Fruit fly (Drosophila melanogaster) whole organism, embryonic: ENCODE data around the gene Spc105R.

Experiments used
- Antp ChIP-seq: fragments of 200-800 bp; sonication (Bioruptor generic); optimal IDR thresholded peaks from 3 replicates; lab custom pipeline; 2016; ENCODE audit warnings: missing biosample characterization, missing genetic modification characterization
- CG11093 ChIP-seq: fragments of 200-800 bp; sonication (Bioruptor generic); IDR thresholded peaks from 3 replicates; pipeline ENCODE4 v1.3.6; 2022; ENCODE audit warnings: missing biosample characterization, missing genetic modification characterization
- CG11247 ChIP-seq: fragments of 200-800 bp; sonication (Bioruptor generic); IDR thresholded peaks from 2 replicates; pipeline ENCODE4 v1.3.6; 2022; ENCODE audit warnings: missing biosample characterization, missing genetic modification characterization
- CG12659 ChIP-seq: fragments of 200-800 bp; sonication (Bioruptor generic); optimal IDR thresholded peaks from 3 replicates; lab custom pipeline; 2017; ENCODE audit warnings: mild to moderate bottlenecking, missing biosample characterization, missing genetic modification reagents, missing genetic modification characterization
- CG13123 ChIP-seq: fragments of 200-800 bp; sonication (Bioruptor generic); optimal IDR thresholded peaks from 2 replicates; lab custom pipeline; 2016; ENCODE audit warnings: missing biosample characterization, missing genetic modification characterization
- CG1529 ChIP-seq: fragments of 200-800 bp; sonication (Bioruptor generic); optimal IDR thresholded peaks from 3 replicates; lab custom pipeline; 2018; ENCODE audit warnings: missing biosample characterization, missing genetic modification characterization
- CG15514 ChIP-seq: fragments of 200-800 bp; sonication (Bioruptor generic); optimal IDR thresholded peaks from 3 replicates; lab custom pipeline; 2017; ENCODE audit warnings: missing biosample characterization, missing genetic modification characterization, mild to moderate bottlenecking, moderate library complexity, missing genetic modification reagents
- CG17359 ChIP-seq: fragments of 200-800 bp; sonication (Bioruptor generic); optimal IDR thresholded peaks from 3 replicates; lab custom pipeline; 2018; ENCODE audit warnings: missing biosample characterization, mild to moderate bottlenecking, missing genetic modification characterization, moderate library complexity
- CG2875 ChIP-seq: fragments of 200-800 bp; sonication (Bioruptor generic); optimal IDR thresholded peaks from 2 replicates; lab custom pipeline; 2017; ENCODE audit warnings: missing biosample characterization, mild to moderate bottlenecking, missing genetic modification characterization, missing genetic modification reagents
- CG31224 ChIP-seq: fragments of 200-800 bp; sonication (Bioruptor generic); IDR thresholded peaks from 2 replicates; pipeline ENCODE4 v1.3.6; 2022; ENCODE audit warnings: missing biosample characterization, missing genetic modification characterization
- CG33557 ChIP-seq: fragments of 200-800 bp; sonication (Bioruptor generic); optimal IDR thresholded peaks from 2 replicates; lab custom pipeline; 2019; ENCODE audit warnings: missing biosample characterization, mild to moderate bottlenecking, missing genetic modification characterization, moderate library complexity
- CG3838 ChIP-seq: fragments of 200-800 bp; sonication (Bioruptor generic); optimal IDR thresholded peaks from 3 replicates; lab custom pipeline; 2016; ENCODE audit warnings: missing biosample characterization, missing genetic modification characterization
- CG4282 ChIP-seq: fragments of 200-800 bp; sonication (Bioruptor generic); optimal IDR thresholded peaks from 2 replicates; lab custom pipeline; 2016; ENCODE audit warnings: missing biosample characterization, missing genetic modification characterization
- CG4707 ChIP-seq: fragments of 200-800 bp; sonication (Bioruptor generic); optimal IDR thresholded peaks from 2 replicates; lab custom pipeline; 2018; ENCODE audit warnings: missing biosample characterization, mild to moderate bottlenecking, missing genetic modification characterization, moderate library complexity
- CG5245 ChIP-seq: fragments of 200-800 bp; sonication (Bioruptor generic); optimal IDR thresholded peaks from 3 replicates; lab custom pipeline; 2016; ENCODE audit warnings: missing biosample characterization, missing genetic modification characterization
- CG5953 ChIP-seq: fragments of 200-800 bp; sonication (Bioruptor generic); IDR thresholded peaks from 2 replicates; pipeline ENCODE4 v1.3.6; 2022; ENCODE audit warnings: missing biosample characterization, missing genetic modification characterization
- CG6791 ChIP-seq: fragments of 200-800 bp; sonication (Bioruptor generic); IDR thresholded peaks from 3 replicates; pipeline ENCODE4 v1.3.6; 2022; ENCODE audit warnings: missing biosample characterization, missing genetic modification characterization; ENCODE audit not compliant: partially characterized antibody
- CG7556 ChIP-seq: fragments of 200-800 bp; sonication (Bioruptor generic); optimal IDR thresholded peaks from 2 replicates; lab custom pipeline; 2017; ENCODE audit warnings: missing biosample characterization, mild to moderate bottlenecking, missing genetic modification characterization
- CG7963 ChIP-seq: fragments of 200-800 bp; sonication (Bioruptor generic); IDR thresholded peaks from 3 replicates; pipeline ENCODE4 v1.3.6; 2022; ENCODE audit warnings: missing biosample characterization, missing genetic modification characterization; ENCODE audit not compliant: partially characterized antibody
- CHES-1-like ChIP-seq: fragments of 200-800 bp; sonication (Bioruptor generic); optimal IDR thresholded peaks from 2 replicates; lab custom pipeline; 2016; ENCODE audit warnings: missing biosample characterization, missing genetic modification characterization
- Ets65A ChIP-seq: fragments of 200-800 bp; sonication (Bioruptor generic); peaks from one replicate; lab custom pipeline; 2016; ENCODE audit warnings: missing biosample characterization, missing genetic modification characterization
- Hr78 ChIP-seq, 2 experiments: fragments of 200-800 bp in 1 of 2; fragments of >200 bp in 1 of 2; sonication (Bioruptor generic) in 1 of 2; optimal IDR thresholded peaks; 2 replicates each; lab custom pipeline; 2017 to 2019; ENCODE audit warnings: missing biosample characterization in 2 of 2, missing genetic modification characterization in 2 of 2, mild to moderate bottlenecking in 1 of 2, moderate library complexity in 1 of 2
- Kr ChIP-seq: fragments of 200-800 bp; sonication (Bioruptor generic); optimal IDR thresholded peaks from 2 replicates; lab custom pipeline; 2017; ENCODE audit warnings: missing biosample characterization, mild to moderate bottlenecking, missing genetic modification characterization
- Max ChIP-seq: fragments of 200-800 bp; sonication (Bioruptor generic); optimal IDR thresholded peaks from 2 replicates; lab custom pipeline; 2016; ENCODE audit warnings: missing biosample characterization, mild to moderate bottlenecking, missing genetic modification characterization
- Med ChIP-seq: fragments of 200-800 bp; sonication (Bioruptor generic); peaks from one replicate; lab custom pipeline; 2016; ENCODE audit warnings: missing biosample characterization, missing genetic modification characterization, mild to moderate bottlenecking, inconsistent platforms, moderate library complexity
- Rx ChIP-seq: fragments of 200-800 bp; sonication (Bioruptor generic); IDR thresholded peaks from 2 replicates; pipeline ENCODE4 v1.3.6; 2022; ENCODE audit warnings: missing biosample characterization, missing genetic modification characterization
- Sin3A ChIP-seq: fragments of >200 bp; optimal IDR thresholded peaks from 2 replicates; lab custom pipeline; 2018
- Sry-β ChIP-seq: fragments of 200-800 bp; sonication (Bioruptor generic); optimal IDR thresholded peaks from 2 replicates; lab custom pipeline; 2018; ENCODE audit warnings: missing biosample characterization, mild to moderate bottlenecking, missing genetic modification characterization, moderate library complexity
- corto ChIP-seq: fragments of 200-800 bp; sonication (Bioruptor generic); optimal IDR thresholded peaks from 2 replicates; lab custom pipeline; 2016; ENCODE audit warnings: missing biosample characterization, mild to moderate bottlenecking, missing genetic modification characterization, moderate library complexity
- dmrt11E ChIP-seq: fragments of 200-800 bp; sonication (Bioruptor generic); optimal IDR thresholded peaks from 3 replicates; lab custom pipeline; 2018; ENCODE audit warnings: missing biosample characterization, mild to moderate bottlenecking, missing genetic modification characterization, moderate library complexity
- eyg ChIP-seq: fragments of 200-800 bp; sonication (Bioruptor generic); optimal IDR thresholded peaks from 3 replicates; lab custom pipeline; 2016; ENCODE audit warnings: missing biosample characterization, missing genetic modification characterization
- fd64A ChIP-seq: fragments of 200-800 bp; sonication (Bioruptor generic); optimal IDR thresholded peaks from 3 replicates; lab custom pipeline; 2018; ENCODE audit warnings: missing biosample characterization, mild to moderate bottlenecking, missing genetic modification characterization
- fru ChIP-seq: fragments of >200 bp; optimal IDR thresholded peaks from 2 replicates; lab custom pipeline; 2017
- ftz-f1 ChIP-seq: fragments of 200-800 bp; sonication (Bioruptor generic); optimal IDR thresholded peaks from 2 replicates; lab custom pipeline; 2016; ENCODE audit warnings: missing biosample characterization, missing genetic modification characterization
- knrl ChIP-seq: fragments of 200-800 bp; sonication (Bioruptor generic); IDR thresholded peaks from 3 replicates; pipeline ENCODE4 v1.3.6; 2022; ENCODE audit warnings: missing biosample characterization, missing genetic modification characterization; ENCODE audit not compliant: partially characterized antibody
- mam ChIP-seq: fragments of 200-800 bp; sonication (Bioruptor generic); optimal IDR thresholded peaks from 3 replicates; lab custom pipeline; 2016; ENCODE audit warnings: missing biosample characterization, missing genetic modification characterization
- oc ChIP-seq: fragments of 200-800 bp; sonication (Bioruptor generic); optimal IDR thresholded peaks from 2 replicates; lab custom pipeline; 2018; ENCODE audit warnings: missing biosample characterization, mild to moderate bottlenecking, missing genetic modification characterization, moderate library complexity
- pan ChIP-seq, 4 experiments: fragments of >200 bp in 3 of 4; fragments of 200-800 bp in 1 of 4; sonication (Bioruptor generic) in 1 of 4; optimal IDR thresholded peaks in 3 of 4; IDR thresholded peaks in 1 of 4; 2 replicates each; pipeline versions ENCODE4 v1.3.6 to Lab custom; 2017 to 2022; ENCODE audit warnings: missing biosample characterization in 2 of 4, missing genetic modification characterization in 2 of 4, mixed read lengths in 1 of 4
- repo ChIP-seq: fragments of 200-800 bp; sonication (Bioruptor generic); optimal IDR thresholded peaks from 2 replicates; lab custom pipeline; 2016; ENCODE audit warnings: missing biosample characterization, missing genetic modification characterization
- sima ChIP-seq: fragments of 200-800 bp; sonication (Bioruptor generic); optimal IDR thresholded peaks from 2 replicates; lab custom pipeline; 2016; ENCODE audit warnings: missing biosample characterization, missing genetic modification characterization
- sisA ChIP-seq: fragments of 200-800 bp; sonication (Bioruptor generic); IDR thresholded peaks from 2 replicates; pipeline ENCODE4 v1.3.6; 2022; ENCODE audit warnings: missing biosample characterization, missing genetic modification characterization
- slbo ChIP-seq: fragments of 200-800 bp; sonication (Bioruptor generic); IDR thresholded peaks from 2 replicates; pipeline ENCODE4 v1.3.6; 2022; ENCODE audit warnings: missing biosample characterization, missing genetic modification characterization
- slou ChIP-seq: fragments of 200-800 bp; sonication (Bioruptor generic); optimal IDR thresholded peaks from 3 replicates; lab custom pipeline; 2016; ENCODE audit warnings: missing biosample characterization, missing genetic modification characterization
- sob ChIP-seq: fragments of 200-800 bp; sonication (Bioruptor generic); IDR thresholded peaks from 2 replicates; pipeline ENCODE4 v1.3.6; 2022; ENCODE audit warnings: missing biosample characterization, missing genetic modification characterization
- sqz ChIP-seq: fragments of 200-800 bp; sonication (Bioruptor generic); optimal IDR thresholded peaks from 3 replicates; lab custom pipeline; 2018; ENCODE audit warnings: missing biosample characterization, mild to moderate bottlenecking, missing genetic modification characterization
- sr ChIP-seq: fragments of 200-800 bp; sonication (Bioruptor generic); IDR thresholded peaks from 3 replicates; pipeline ENCODE4 v1.3.6; 2022; ENCODE audit warnings: missing biosample characterization, missing genetic modification characterization
- usp ChIP-seq: fragments of >200 bp; optimal IDR thresholded peaks from 2 replicates; lab custom pipeline; 2017; ENCODE audit warnings: missing biosample characterization, missing genetic modification characterization
- vnd ChIP-seq: fragments of 200-800 bp; sonication (Bioruptor generic); IDR thresholded peaks from 3 replicates; pipeline ENCODE4 v1.3.6; 2022; ENCODE audit warnings: missing biosample characterization, missing genetic modification characterization; ENCODE audit not compliant: partially characterized antibody
- zf30C ChIP-seq: fragments of 200-800 bp; sonication (Bioruptor generic); optimal IDR thresholded peaks from 3 replicates; lab custom pipeline; 2018; ENCODE audit warnings: missing biosample characterization, mild to moderate bottlenecking, missing genetic modification characterization
- zfh2 ChIP-seq: fragments of 200-800 bp; sonication (Bioruptor generic); optimal IDR thresholded peaks from 2 replicates; lab custom pipeline; 2016; ENCODE audit warnings: missing biosample characterization, missing genetic modification characterization

The Spc105R gene

dm6 chr3L:20841465-20842109, 41.4 kb downstream of the Spc105R start, which contains the start of the genes CSN3 and CG11456 (continued):
- TF ChIP-seq CG7556 (GFP tag; lab: Kevin White, UChicago): no peak
- TF ChIP-seq CHES-1-like (GFP tag; lab: Kevin White, UChicago): peak; percentile 54
- no peak for TF ChIP-seq CG11093 (GFP tag; lab: Robert Waterston, UW)
- TF ChIP-seq CG12659 (GFP tag; lab: Kevin White, UChicago): peak; percentile 79
- peak; percentile 76 for TF ChIP-seq mam
- TF ChIP-seq CG5245 (GFP tag; lab: Kevin White, UChicago): peak; percentile 34
- TF ChIP-seq Sin3A (lab: Kevin White, UChicago): peak; percentile 36
- TF ChIP-seq knrl: peak; percentile 68
- TF ChIP-seq Hr78 (GFP tag; optimal IDR thresholded peaks at IDR 0.05; lab: Kevin White, UChicago): no peak
- TF ChIP-seq CG6791 (GFP tag; lab: Robert Waterston, UW): peak; percentile 90
- no peak for TF ChIP-seq fru
- TF ChIP-seq sisA: 0 out of 2 replicates have a peak, but pooled peaks have one; percentile 27
- no peak for TF ChIP-seq CG13123 (GFP tag; lab: Kevin White, UChicago)
- peak; percentile 26 for TF ChIP-seq CG17359 (tag; lab: Kevin White, UChicago)
- no peak for TF ChIP-seq CG3838 (GFP tag; lab: Kevin White, UChicago)
- no peak for TF ChIP-seq Med (GFP tag; lab: Kevin White, UChicago)
- peak; percentile 59 for TF ChIP-seq zfh2 (GFP tag; lab: Kevin White, UChicago)
- TF ChIP-seq zf30C: no peak
- TF ChIP-seq Max (GFP tag; lab: Kevin White, UChicago): peak; percentile 58
- TF ChIP-seq sob (GFP tag; lab: Robert Waterston, UW): peak; percentile 75; the same call in 1 of the 2 replicates
- TF ChIP-seq vnd (GFP tag; lab: Robert Waterston, UW): peak; percentile 57; the same call in 2 of the 3 replicates
- no peak for TF ChIP-seq corto (GFP tag; lab: Kevin White, UChicago)
- TF ChIP-seq CG15514: peak; percentile 65
- no peak for TF ChIP-seq ftz-f1
- no peak for TF ChIP-seq slou
- no peak for TF ChIP-seq usp
- no peak for TF ChIP-seq CG1529 (GFP tag; lab: Kevin White, UChicago)
- peak; percentile 67 for TF ChIP-seq slbo (GFP tag; lab: Robert Waterston, UW)
- TF ChIP-seq sima (GFP tag; lab: Kevin White, UChicago): no peak
- TF ChIP-seq oc: peak; percentile 28
- no peak for TF ChIP-seq CG2875 (GFP tag; lab: Kevin White, UChicago)
- TF ChIP-seq Kr (GFP tag; lab: Kevin White, UChicago): peak; percentile 85
- no peak for TF ChIP-seq dmrt11E
- TF ChIP-seq CG11247 (GFP tag; lab: Robert Waterston, UW): peak; percentile 33; the same call in 1 of the 2 replicates
- TF ChIP-seq Sry-β (GFP tag; lab: Kevin White, UChicago): no peak
- TF ChIP-seq sqz: no peak
- peak; percentile 47 for TF ChIP-seq repo (GFP tag; lab: Kevin White, UChicago)
- TF ChIP-seq sr: no peak
- no peak for TF ChIP-seq pan (optimal IDR thresholded peaks at IDR 0.05; lab: Kevin White, UChicago)
- peak in 1 of 2 experiments; percentile 59 for TF ChIP-seq pan (GFP tag; optimal IDR thresholded peaks at IDR 0.05 in 1 of 2, IDR thresholded peaks at IDR 0.05 in 1 of 2)
- no peak for TF ChIP-seq CG4707
- TF ChIP-seq Antp (GFP tag; lab: Kevin White, UChicago): peak; percentile 55
- TF ChIP-seq eyg (GFP tag; lab: Kevin White, UChicago): no peak
- TF ChIP-seq fd64A: no peak
- TF ChIP-seq CG31224 (GFP tag; lab: Robert Waterston, UW): no peak
- no peak for TF ChIP-seq CG33557 (GFP tag; lab: Kevin White, UChicago)
- peak; percentile 94 for TF ChIP-seq Ets65A (GFP tag; lab: Kevin White, UChicago)
- TF ChIP-seq CG5953 (GFP tag; lab: Robert Waterston, UW): no peak
- TF ChIP-seq Rx (GFP tag; lab: Robert Waterston, UW): no peak
- TF ChIP-seq CG7963 (GFP tag; lab: Robert Waterston, UW): peak; percentile 72
- no peak for TF ChIP-seq CG4282 (GFP tag; lab: Kevin White, UChicago)
